Worm (Caenorhabditis elegans) whole organism, midembryonic: Measurements from ENCODE around the gene her-1.
A peak's percentile ranks its signal among the peaks of the same experiment; 100 is the strongest.

Experiments used
- T22C8.4 ChIP-seq: fragments of 200-800 bp; sonication (Bioruptor generic); IDR thresholded peaks from 2 replicates; pipeline ENCODE4 v1.3.6; 2022; ENCODE audit warnings: missing genetic modification characterization, missing compliant biosample characterization
- cog-1 ChIP-seq: sonication (generic microtip); optimal IDR thresholded peaks from 2 replicates; lab custom pipeline; 2016; ENCODE audit warnings: missing genetic modification characterization, missing compliant biosample characterization
- flt-1 ChIP-seq: fragments of 200-800 bp; sonication (Bioruptor generic); IDR thresholded peaks from 2 replicates; pipeline ENCODE4 v1.3.6; 2022; ENCODE audit warnings: missing genetic modification characterization, missing compliant biosample characterization
- klf-2 ChIP-seq: fragments of 200-800 bp; sonication (Bioruptor generic); conservative IDR thresholded peaks from 2 replicates; pipeline ENCODE4 v1.3.6; 2022; ENCODE audit warnings: missing genetic modification reagents, missing genetic modification characterization, missing compliant biosample characterization
- med-1 ChIP-seq: sonication (generic microtip); optimal IDR thresholded peaks from 2 replicates; lab custom pipeline; 2017; ENCODE audit warnings: missing genetic modification characterization, mild to moderate bottlenecking, missing compliant biosample characterization, antibody characterized with exemption, missing genetic modification reagents; ENCODE audit not compliant: insufficient read depth
- ref-1 ChIP-seq: fragments of 200-800 bp; sonication (Bioruptor generic); conservative IDR thresholded peaks from 2 replicates; pipeline ENCODE4 v1.3.6; 2022; ENCODE audit warnings: missing genetic modification reagents, missing genetic modification characterization, missing compliant biosample characterization
- tab-1 ChIP-seq: fragments of 200-800 bp; sonication (Bioruptor generic); IDR thresholded peaks from 2 replicates; pipeline ENCODE4 v1.3.6; 2022; ENCODE audit warnings: missing genetic modification characterization, missing compliant biosample characterization
- ztf-23 ChIP-seq: fragments of 200-800 bp; sonication (Bioruptor generic); IDR thresholded peaks from 2 replicates; pipeline ENCODE4 v1.3.6; 2022; ENCODE audit warnings: missing genetic modification reagents, missing genetic modification characterization, missing compliant biosample characterization
- ztf-29 ChIP-seq: fragments of 200-800 bp; sonication (Bioruptor generic); IDR thresholded peaks from 2 replicates; pipeline ENCODE4 v1.3.6; 2022; ENCODE audit warnings: missing genetic modification reagents, missing genetic modification characterization, missing compliant biosample characterization

Gene her-1

ce11 chrV:9701861-9702260 is 5.0 kb downstream of the her-1 start:
- no peak for TF ChIP-seq ztf-23 (GFP tag; lab: Robert Waterston, UW)
- TF ChIP-seq T22C8.4 = no peak
- TF ChIP-seq cog-1 (tag; lab: Kevin White, UChicago) = no peak
- no peak for TF ChIP-seq ztf-29
- no peak for TF ChIP-seq klf-2 (GFP tag; lab: Robert Waterston, UW)
- no peak for TF ChIP-seq tab-1

ce11 chrV:9702755-9703154 is 5.9 kb downstream of the her-1 start, which contains the start of gene xbx-6:
TSS of gene xbx-6 (plus strand) at chrV:9703055.
- TF ChIP-seq ztf-23 (GFP tag; lab: Robert Waterston, UW) (no peak), klf-2 (GFP tag; lab: Robert Waterston, UW) (no peak), med-1 (no peak), tab-1 (no peak), cog-1 (tag; lab: Kevin White, UChicago) (no peak), ref-1 (no peak), T22C8.4 (no peak), ztf-29 (no peak), flt-1 (GFP tag; lab: Robert Waterston, UW) (no peak)

ce11 chrV:9703549-9703948 is 6.7 kb downstream of the her-1 start:
- TF ChIP-seq klf-2 (GFP tag; lab: Robert Waterston, UW) (no peak), T22C8.4 (no peak), med-1 (no peak), flt-1 (GFP tag; lab: Robert Waterston, UW) (no peak), cog-1 (tag; lab: Kevin White, UChicago) (no peak), ztf-23 (GFP tag; lab: Robert Waterston, UW) (no peak), ref-1 (no peak), ztf-29 (no peak), tab-1 (no peak)

- TF ChIP-seq tab-1 (no peak), klf-2 (GFP tag; lab: Robert Waterston, UW) (no peak), cog-1 (tag; lab: Kevin White, UChicago) (peak; percentile 8), ztf-23 (GFP tag; lab: Robert Waterston, UW) (no peak), T22C8.4 (peak; percentile 41; the same call in 1 of the 2 replicates), flt-1 (GFP tag; lab: Robert Waterston, UW) (no peak), ref-1 (no peak)
Observed at ce11 chrV:9704399-9704798, 7.6 kb downstream of the her-1 start.

ce11 chrV:9706592-9706991 is 9.8 kb downstream of the her-1 start:
- no peak for TF ChIP-seq klf-2 (GFP tag; lab: Robert Waterston, UW)
- TF ChIP-seq ztf-29 = no peak
- TF ChIP-seq flt-1 (GFP tag; lab: Robert Waterston, UW) = no peak
- no peak for TF ChIP-seq ref-1
- TF ChIP-seq tab-1 = no peak
- no peak for TF ChIP-seq T22C8.4
- no peak for TF ChIP-seq cog-1 (tag; lab: Kevin White, UChicago)

ce11 chrV:9709747-9710146 is 12.9 kb downstream of the her-1 start, which contains the start of gene tag-120:
TSS of gene tag-120 (minus strand) at chrV:9709814.
- TF ChIP-seq T22C8.4 (no peak), tab-1 (no peak), med-1 (no peak), cog-1 (tag; lab: Kevin White, UChicago) (no peak), flt-1 (GFP tag; lab: Robert Waterston, UW) (no peak), ztf-23 (GFP tag; lab: Robert Waterston, UW) (no peak), klf-2 (GFP tag; lab: Robert Waterston, UW) (no peak), ref-1 (no peak), ztf-29 (no peak)

ce11 chrV:9711174-9711573 is 14.4 kb downstream of the her-1 start:
- TF ChIP-seq med-1 (no peak), cog-1 (tag; lab: Kevin White, UChicago) (no peak), ztf-23 (GFP tag; lab: Robert Waterston, UW) (no peak), T22C8.4 (no peak), ztf-29 (no peak), ref-1 (no peak), klf-2 (GFP tag; lab: Robert Waterston, UW) (no peak), flt-1 (GFP tag; lab: Robert Waterston, UW) (no peak), tab-1 (no peak)

- TF ChIP-seq ztf-23 (GFP tag; lab: Robert Waterston, UW) (no peak), ref-1 (no peak), klf-2 (GFP tag; lab: Robert Waterston, UW) (no peak), T22C8.4 (no peak), cog-1 (tag; lab: Kevin White, UChicago) (no peak), flt-1 (GFP tag; lab: Robert Waterston, UW) (no peak), tab-1 (no peak), med-1 (no peak), ztf-29 (no peak)
Observed at ce11 chrV:9712418-9713173, 15.8 kb downstream of the her-1 start.

ce11 chrV:9713532-9713931 is 16.7 kb downstream of the her-1 start, which contains the start of gene F40F9.10:
TSS of gene F40F9.10 (minus strand) at chrV:9713632.
- no peak for TF ChIP-seq ztf-29
- TF ChIP-seq ztf-23 (GFP tag; lab: Robert Waterston, UW) = no peak
- no peak for TF ChIP-seq klf-2 (GFP tag; lab: Robert Waterston, UW)
- TF ChIP-seq ref-1 = no peak
- TF ChIP-seq tab-1 = no peak
- no peak for TF ChIP-seq T22C8.4
- no peak for TF ChIP-seq flt-1 (GFP tag; lab: Robert Waterston, UW)
- no peak for TF ChIP-seq med-1
- TF ChIP-seq cog-1 (tag; lab: Kevin White, UChicago) = no peak

- TF ChIP-seq tab-1 (no peak), flt-1 (GFP tag; lab: Robert Waterston, UW) (no peak), med-1 (no peak), cog-1 (tag; lab: Kevin White, UChicago) (no peak), ztf-29 (no peak), T22C8.4 (no peak)
Observed at ce11 chrV:9714909-9715308, 18.1 kb downstream of the her-1 start, which contains the start of gene F40F9.3. TSS of gene F40F9.3 (plus strand) at chrV:9715209.
